Fruit fly (Drosophila melanogaster) whole organism, prepupa: ENCODE results near the gene CG34327.

ENCODE experiments used
- Blimp-1 ChIP-seq: fragments of 200-800 bp; sonication (Bioruptor generic); optimal IDR thresholded peaks from 3 replicates; lab custom pipeline; 2017; ENCODE audit warnings: missing biosample characterization, missing genetic modification characterization, mild to moderate bottlenecking, moderate library complexity, missing genetic modification reagents
- CG10631 ChIP-seq: fragments of 200-800 bp; sonication (Bioruptor generic); optimal IDR thresholded peaks from 2 replicates; lab custom pipeline; 2016; ENCODE audit warnings: missing biosample characterization, missing genetic modification characterization
- CG10669 ChIP-seq: fragments of 200-800 bp; sonication (Bioruptor generic); optimal IDR thresholded peaks from 3 replicates; lab custom pipeline; 2018; ENCODE audit warnings: missing biosample characterization, mild to moderate bottlenecking, missing genetic modification characterization, moderate library complexity
- CG11294 ChIP-seq: fragments of 200-800 bp; sonication (Bioruptor generic); IDR thresholded peaks from 2 replicates; pipeline ENCODE4 v1.3.6; 2022; ENCODE audit warnings: missing biosample characterization, missing genetic modification characterization
- CG11762 ChIP-seq: fragments of 200-800 bp; sonication (Bioruptor generic); optimal IDR thresholded peaks from 3 replicates; lab custom pipeline; 2016; ENCODE audit warnings: missing biosample characterization, missing genetic modification characterization; ENCODE audit not compliant: insufficient read depth
- CG11902 ChIP-seq: fragments of 200-800 bp; sonication (Bioruptor generic); optimal IDR thresholded peaks from 3 replicates; lab custom pipeline; 2016; ENCODE audit warnings: missing biosample characterization, missing genetic modification characterization
- CG15336 ChIP-seq: fragments of 200-800 bp; sonication (Bioruptor generic); IDR thresholded peaks from 2 replicates; pipeline ENCODE4 v1.3.6; 2022; ENCODE audit warnings: missing biosample characterization, missing genetic modification characterization
- CG16779 ChIP-seq: fragments of 200-800 bp; sonication (Bioruptor generic); optimal IDR thresholded peaks from 3 replicates; lab custom pipeline; 2017; ENCODE audit warnings: missing biosample characterization, mild to moderate bottlenecking, missing genetic modification characterization
- CG3032 ChIP-seq: fragments of 200-800 bp; optimal IDR thresholded peaks from 2 replicates; lab custom pipeline; 2019; ENCODE audit warnings: missing biosample characterization, mild to moderate bottlenecking, missing genetic modification characterization, moderate library complexity
- CG31627 ChIP-seq: fragments of 200-800 bp; sonication (Bioruptor generic); optimal IDR thresholded peaks from 3 replicates; lab custom pipeline; 2016; ENCODE audit warnings: missing biosample characterization, missing genetic modification characterization
- CG32006 ChIP-seq: fragments of 200-800 bp; sonication (Bioruptor generic); optimal IDR thresholded peaks from 3 replicates; lab custom pipeline; 2017; ENCODE audit warnings: missing biosample characterization, mild to moderate bottlenecking, missing genetic modification characterization
- CG34406 ChIP-seq: fragments of 200-800 bp; sonication (Bioruptor generic); optimal IDR thresholded peaks from 3 replicates; lab custom pipeline; 2016; ENCODE audit warnings: missing biosample characterization, missing genetic modification characterization
- CG6163 ChIP-seq: fragments of 200-800 bp; sonication (Bioruptor generic); IDR thresholded peaks from 3 replicates; pipeline ENCODE4 v1.3.6; 2022; ENCODE audit warnings: missing biosample characterization, missing genetic modification characterization
- CG6276 ChIP-seq: fragments of 200-800 bp; sonication (Bioruptor generic); optimal IDR thresholded peaks from 2 replicates; lab custom pipeline; 2017; ENCODE audit warnings: missing biosample characterization, mild to moderate bottlenecking, missing genetic modification characterization
- CG6792 ChIP-seq: fragments of 200-800 bp; sonication (Bioruptor generic); optimal IDR thresholded peaks from 3 replicates; lab custom pipeline; 2016; ENCODE audit warnings: missing biosample characterization, missing genetic modification characterization
- CG6808 ChIP-seq: fragments of 200-800 bp; sonication (Bioruptor generic); optimal IDR thresholded peaks from 3 replicates; lab custom pipeline; 2017; ENCODE audit warnings: missing biosample characterization, missing genetic modification characterization, mild to moderate bottlenecking, moderate library complexity, missing genetic modification reagents
- CG6854 ChIP-seq: fragments of 200-800 bp; sonication (Bioruptor generic); optimal IDR thresholded peaks from 2 replicates; lab custom pipeline; 2017; ENCODE audit warnings: missing biosample characterization, mild to moderate bottlenecking, missing genetic modification characterization
- CG7368 ChIP-seq: fragments of 200-800 bp; sonication (Bioruptor generic); optimal IDR thresholded peaks from 3 replicates; lab custom pipeline; 2016; ENCODE audit warnings: missing biosample characterization, missing genetic modification characterization
- CG8119 ChIP-seq: fragments of 200-800 bp; sonication (Bioruptor generic); IDR thresholded peaks from 3 replicates; pipeline ENCODE4 v1.3.6; 2022; ENCODE audit warnings: missing biosample characterization, missing genetic modification characterization
- CG9139 ChIP-seq: fragments of 200-800 bp; sonication (Bioruptor generic); optimal IDR thresholded peaks from 3 replicates; lab custom pipeline; 2017; ENCODE audit warnings: missing biosample characterization, mild to moderate bottlenecking, missing genetic modification characterization
- Eip75B ChIP-seq: fragments of 200-800 bp; sonication (Bioruptor generic); optimal IDR thresholded peaks from 3 replicates; lab custom pipeline; 2016; ENCODE audit warnings: missing biosample characterization, missing genetic modification characterization
- Eip78C ChIP-seq: fragments of 200-800 bp; sonication (Bioruptor generic); peaks from one replicate; lab custom pipeline; 2016; ENCODE audit warnings: missing biosample characterization, missing genetic modification characterization
- Eip93F ChIP-seq: fragments of 200-800 bp; sonication (Bioruptor generic); optimal IDR thresholded peaks from 2 replicates; lab custom pipeline; 2016; ENCODE audit warnings: missing biosample characterization, mild to moderate bottlenecking, missing genetic modification characterization
- Hr38 ChIP-seq: sonication (Bioruptor generic); optimal IDR thresholded peaks from 2 replicates; lab custom pipeline; 2016; ENCODE audit warnings: missing biosample characterization, missing genetic modification characterization
- Hr39 ChIP-seq: fragments of 200-800 bp; sonication (Bioruptor generic); optimal IDR thresholded peaks from 2 replicates; lab custom pipeline; 2016; ENCODE audit warnings: missing biosample characterization, missing genetic modification characterization
- Hr4 ChIP-seq: fragments of 200-800 bp; sonication (Bioruptor generic); optimal IDR thresholded peaks from 3 replicates; lab custom pipeline; 2016; ENCODE audit warnings: missing biosample characterization, missing genetic modification characterization
- Met ChIP-seq: fragments of 200-800 bp; sonication (Bioruptor generic); optimal IDR thresholded peaks from 3 replicates; lab custom pipeline; 2016; ENCODE audit warnings: missing biosample characterization, missing genetic modification characterization
- Smox ChIP-seq: fragments of 200-800 bp; sonication (Bioruptor generic); optimal IDR thresholded peaks from 3 replicates; lab custom pipeline; 2016; ENCODE audit warnings: missing biosample characterization, missing genetic modification characterization
- achi ChIP-seq: fragments of 200-800 bp; sonication (Bioruptor generic); optimal IDR thresholded peaks from 3 replicates; lab custom pipeline; 2016; ENCODE audit warnings: missing biosample characterization, missing genetic modification characterization
- acj6 ChIP-seq: fragments of 200-800 bp; sonication (Bioruptor generic); optimal IDR thresholded peaks from 3 replicates; lab custom pipeline; 2016; ENCODE audit warnings: missing biosample characterization, missing genetic modification characterization
- cyc ChIP-seq: fragments of 200-800 bp; sonication (Bioruptor generic); optimal IDR thresholded peaks from 3 replicates; lab custom pipeline; 2016; ENCODE audit warnings: missing biosample characterization, missing genetic modification characterization
- esn ChIP-seq: fragments of 200-800 bp; sonication (Bioruptor generic); optimal IDR thresholded peaks from 2 replicates; lab custom pipeline; 2016; ENCODE audit warnings: missing biosample characterization, mild to moderate bottlenecking, missing genetic modification characterization, moderate library complexity
- fd59A ChIP-seq: fragments of 200-800 bp; sonication (Bioruptor generic); optimal IDR thresholded peaks from 2 replicates; lab custom pipeline; 2017; ENCODE audit warnings: missing biosample characterization, mild to moderate bottlenecking, missing genetic modification characterization, missing genetic modification reagents
- fd85E ChIP-seq: fragments of 200-800 bp; sonication (Bioruptor generic); optimal IDR thresholded peaks from 3 replicates; lab custom pipeline; 2016; ENCODE audit warnings: missing biosample characterization, missing genetic modification characterization
- fkh ChIP-seq: fragments of 200-800 bp; sonication (Bioruptor generic); optimal IDR thresholded peaks from 3 replicates; lab custom pipeline; 2017; ENCODE audit warnings: missing biosample characterization, mild to moderate bottlenecking, missing genetic modification characterization, moderate library complexity
- lz ChIP-seq: fragments of 200-800 bp; sonication (Bioruptor generic); optimal IDR thresholded peaks from 3 replicates; lab custom pipeline; 2016; ENCODE audit warnings: missing biosample characterization, missing genetic modification characterization
- pdm3 ChIP-seq: fragments of 200-800 bp; sonication (Bioruptor generic); optimal IDR thresholded peaks from 3 replicates; lab custom pipeline; 2016; ENCODE audit warnings: missing biosample characterization, missing genetic modification characterization
- salr ChIP-seq, 2 experiments: fragments of 200-800 bp; sonication (Bioruptor generic); optimal IDR thresholded peaks; 3 replicates each; lab custom pipeline; 2016 to 2018; ENCODE audit warnings: missing biosample characterization in 2 of 2, missing genetic modification characterization in 2 of 2, mild to moderate bottlenecking in 1 of 2
- ss ChIP-seq, 2 experiments: fragments of 200-800 bp; sonication (Bioruptor generic); optimal IDR thresholded peaks; 2 replicates in 1 of 2; 3 replicates in 1 of 2; lab custom pipeline; 2017 to 2018; ENCODE audit warnings: mild to moderate bottlenecking in 2 of 2, missing biosample characterization in 2 of 2, missing genetic modification characterization in 2 of 2, moderate library complexity in 1 of 2

The CG34327 gene

dm6 chrX:17229475-17230169 is 6.0 kb upstream of the CG34327 start (continued):
- TF ChIP-seq Met (GFP tag; lab: Kevin White, UChicago): peak; percentile 59
- peak in 1 of 2 experiments; percentile 29 for TF ChIP-seq ss (GFP tag; optimal IDR thresholded peaks at IDR 0.05; lab: Kevin White, UChicago)
- TF ChIP-seq Blimp-1: peak; percentile 97
- peak; percentile 48 for TF ChIP-seq acj6 (GFP tag; lab: Kevin White, UChicago)
- TF ChIP-seq fd85E (GFP tag; lab: Kevin White, UChicago): no peak
- peak; percentile 45 for TF ChIP-seq achi (GFP tag; lab: Kevin White, UChicago)
- TF ChIP-seq CG6163 (GFP tag; lab: Robert Waterston, UW): no peak
- TF ChIP-seq CG7368: no peak
- TF ChIP-seq cyc: no peak
- peak; percentile 23 for TF ChIP-seq CG10631
- TF ChIP-seq lz (GFP tag; lab: Kevin White, UChicago): peak; percentile 67
- no peak for TF ChIP-seq CG6276
- no peak for TF ChIP-seq CG6808 (GFP tag; lab: Kevin White, UChicago)
- TF ChIP-seq CG8119 (GFP tag; lab: Robert Waterston, UW): peak; percentile 51; the same call in 1 of the 3 replicates
- peak; percentile 33 for TF ChIP-seq fd59A (GFP tag; lab: Kevin White, UChicago)
- no peak for TF ChIP-seq CG15336 (GFP tag; lab: Robert Waterston, UW)
- no peak for TF ChIP-seq CG6854 (GFP tag; lab: Kevin White, UChicago)
- TF ChIP-seq CG9139 (GFP tag; lab: Kevin White, UChicago): no peak
- no peak for TF ChIP-seq CG10669 (GFP tag; lab: Kevin White, UChicago)
- TF ChIP-seq CG16779 (tag; lab: Kevin White, UChicago): no peak
- TF ChIP-seq Eip75B: no peak

- TF ChIP-seq CG3032 (tag; lab: Kevin White, UChicago): no peak
- TF ChIP-seq CG8119 (GFP tag; lab: Robert Waterston, UW): no peak
- TF ChIP-seq Hr39 (GFP tag; lab: Kevin White, UChicago): no peak
- no peak for TF ChIP-seq Hr4 (GFP tag; lab: Kevin White, UChicago)
Observed at dm6 chrX:17227462-17227861, 3.8 kb upstream of the CG34327 start.

dm6 chrX:17226681-17227019 is 3.0 kb upstream of the CG34327 start, which contains the start of gene CG10598:
CG10598 (minus strand) TSS chrX:17226867.
- TF ChIP-seq Met (GFP tag; lab: Kevin White, UChicago) (no peak), CG11762 (GFP tag; lab: Kevin White, UChicago) (no peak), CG32006 (peak; percentile 1), Eip78C (peak; percentile 34)

- TF ChIP-seq CG6276 (no peak), CG11902 (GFP tag; lab: Kevin White, UChicago) (no peak)
- TF ChIP-seq, all 60 proteins: peak for 0
Observed at dm6 chrX:17225972-17226680, 2.5 kb upstream of the CG34327 start.

- TF ChIP-seq pdm3 (GFP tag; lab: Kevin White, UChicago) (no peak), CG6792 (GFP tag; lab: Kevin White, UChicago) (no peak), CG10631 (no peak), CG31627 (GFP tag; lab: Kevin White, UChicago) (no peak), achi (GFP tag; lab: Kevin White, UChicago) (no peak), Hr38 (no peak), fkh (GFP tag; lab: Kevin White, UChicago) (no peak), CG34406 (GFP tag; lab: Kevin White, UChicago) (no peak), CG32006 (no peak), CG7368 (no peak), esn (GFP tag; lab: Kevin White, UChicago) (no peak), Smox (no peak), CG11294 (GFP tag; lab: Robert Waterston, UW) (no peak), CG8119 (GFP tag; lab: Robert Waterston, UW) (no peak), salr (GFP tag; optimal IDR thresholded peaks at IDR 0.05; lab: Kevin White, UChicago) (no peak), Eip93F (GFP tag; lab: Kevin White, UChicago) (no peak), acj6 (GFP tag; lab: Kevin White, UChicago) (no peak), CG6808 (GFP tag; lab: Kevin White, UChicago) (no peak), CG9139 (GFP tag; lab: Kevin White, UChicago) (no peak), fd59A (GFP tag; lab: Kevin White, UChicago) (no peak)
Observed at dm6 chrX:17221142-17221541, 2.5 kb downstream of the CG34327 start, which contains the start of gene CG5172. CG5172 (plus strand) TSS chrX:17221442.
